Fruit fly (Drosophila melanogaster): ENCODE measurements around the gene CG8565.

Gene CG8565

dm6 chrX:15834594-15835236 lies 2.9 kb upstream of the CG8565 start (continued):
- TF ChIP-seq Dp (GFP tag; optimal IDR thresholded peaks at IDR 0.05) = no peak
- no peak for TF ChIP-seq Myb (GFP tag; optimal IDR thresholded peaks at IDR 0.05)
- no peak for TF ChIP-seq Sin3A (optimal IDR thresholded peaks at IDR 0.05)
- no peak for TF ChIP-seq CG7928 (GFP tag; optimal IDR thresholded peaks at IDR 0.05)
- peak; percentile 24 for TF ChIP-seq BtbVII (GFP tag; optimal IDR thresholded peaks at IDR 0.05)
- no peak for TF ChIP-seq jing (GFP tag; optimal IDR thresholded peaks at IDR 0.05)
- peak; percentile 89 to 96 for TF ChIP-seq Trl (optimal IDR thresholded peaks at IDR 0.05)
- TF ChIP-seq Trl (GFP tag; optimal IDR thresholded peaks at IDR 0.05) = peak; percentile 5
- TF ChIP-seq lab (GFP tag; optimal IDR thresholded peaks at IDR 0.05) = no peak
- TF ChIP-seq insv (GFP tag; optimal IDR thresholded peaks at IDR 0.05) = no peak
- no peak for TF ChIP-seq Jarid2 (GFP tag; optimal IDR thresholded peaks at IDR 0.05)
- TF ChIP-seq Ptx1 (GFP tag; IDR thresholded peaks at IDR 0.05) = no peak
- no peak for TF ChIP-seq sug (tag; optimal IDR thresholded peaks at IDR 0.05)
- TF ChIP-seq CG4820 (GFP tag; optimal IDR thresholded peaks at IDR 0.05) = no peak
- TF ChIP-seq Sry-δ (GFP tag; optimal IDR thresholded peaks at IDR 0.05) = no peak
- no peak for TF ChIP-seq CTCF (GFP tag; optimal IDR thresholded peaks at IDR 0.05)
- no peak for TF ChIP-seq Xrp1 (GFP tag; IDR thresholded peaks at IDR 0.05)
- peak; percentile 51; the same call in 1 of the 4 replicates for TF ChIP-seq chinmo (GFP tag; IDR thresholded peaks at IDR 0.05; ENCODE audit: partially characterized antibody)
- no peak for TF ChIP-seq CG13296 (GFP tag; optimal IDR thresholded peaks at IDR 0.05)
- TF ChIP-seq grn (GFP tag; optimal IDR thresholded peaks at IDR 0.05) = no peak
- no peak for TF ChIP-seq mirr (GFP tag; optimal IDR thresholded peaks at IDR 0.05)
- peak; percentile 45 for TF ChIP-seq D (optimal IDR thresholded peaks at IDR 0.05)
- TF ChIP-seq D (GFP tag; optimal IDR thresholded peaks at IDR 0.05) = no peak
- TF ChIP-seq Gsc (GFP tag; IDR thresholded peaks at IDR 0.05) = no peak
- TF ChIP-seq CG34422 (GFP tag; IDR thresholded peaks at IDR 0.05) = peak; percentile 18; the same call in 1 of the 3 replicates
- no peak for TF ChIP-seq vfl (GFP tag; optimal IDR thresholded peaks at IDR 0.05)
- peak; percentile 44 for TF ChIP-seq YL-1 (GFP tag; optimal IDR thresholded peaks at IDR 0.05)
- TF ChIP-seq CG17912 (GFP tag; optimal IDR thresholded peaks at IDR 0.05) = no peak
- TF ChIP-seq ems (GFP tag; optimal IDR thresholded peaks at IDR 0.05) = no peak
- no peak for TF ChIP-seq CG7786 (GFP tag; optimal IDR thresholded peaks at IDR 0.05)
- TF ChIP-seq CG10366 (GFP tag; IDR thresholded peaks at IDR 0.05) = no peak
- TF ChIP-seq NC2α (GFP tag; optimal IDR thresholded peaks at IDR 0.05) = no peak
- TF ChIP-seq Poxn (GFP tag; IDR thresholded peaks at IDR 0.05) = no peak
- peak; percentile 60 for TF ChIP-seq MESR4 (GFP tag; optimal IDR thresholded peaks at IDR 0.05)
- TF ChIP-seq tll (GFP tag; optimal IDR thresholded peaks at IDR 0.05) = peak in 1 of 2 experiments; percentile 13
- TF ChIP-seq Ets65A (GFP tag) = no peak
- TF ChIP-seq HLH4C (GFP tag; IDR thresholded peaks at IDR 0.05; ENCODE audit: partially characterized antibody) = no peak
- no peak for TF ChIP-seq fu2 (GFP tag; optimal IDR thresholded peaks at IDR 0.05)
- no peak for TF ChIP-seq bcd (GFP tag; optimal IDR thresholded peaks at IDR 0.05)
- 0 out of 2 replicates have a peak, but pooled peaks have one; percentile 9 for TF ChIP-seq crol (GFP tag; IDR thresholded peaks at IDR 0.05)
- TF ChIP-seq dimm (GFP tag; IDR thresholded peaks at IDR 0.05) = no peak
- no peak for TF ChIP-seq CG3065 (GFP tag; optimal IDR thresholded peaks at IDR 0.05)
- TF ChIP-seq hbn (GFP tag; IDR thresholded peaks at IDR 0.05; ENCODE audit: partially characterized antibody) = peak; percentile 39; the same call in 1 of the 2 replicates
- TF ChIP-seq pum (GFP tag; optimal IDR thresholded peaks at IDR 0.05) = no peak
- TF ChIP-seq CG8478 (optimal IDR thresholded peaks at IDR 0.05) = no peak
- TF ChIP-seq CG8944 (GFP tag; optimal IDR thresholded peaks at IDR 0.05) = no peak
- no peak for TF ChIP-seq CG12744 (GFP tag; optimal IDR thresholded peaks at IDR 0.05)
- TF ChIP-seq ato (GFP tag; IDR thresholded peaks at IDR 0.05; ENCODE audit: partially characterized antibody) = no peak
- no peak; the same call in 1 of the 2 replicates for TF ChIP-seq CG32532 (GFP tag; IDR thresholded peaks at IDR 0.05)
- TF ChIP-seq Oli (tag; optimal IDR thresholded peaks at IDR 0.05) = no peak
- TF ChIP-seq CG34376 (GFP tag; optimal IDR thresholded peaks at IDR 0.05) = peak; percentile 49
- no peak for TF ChIP-seq CG11247 (GFP tag; IDR thresholded peaks at IDR 0.05)

Data from whole organism, embryonic.